Fruit fly (Drosophila melanogaster): ENCODE data around the gene NP15.6.

The NP15.6 gene

DNA sequence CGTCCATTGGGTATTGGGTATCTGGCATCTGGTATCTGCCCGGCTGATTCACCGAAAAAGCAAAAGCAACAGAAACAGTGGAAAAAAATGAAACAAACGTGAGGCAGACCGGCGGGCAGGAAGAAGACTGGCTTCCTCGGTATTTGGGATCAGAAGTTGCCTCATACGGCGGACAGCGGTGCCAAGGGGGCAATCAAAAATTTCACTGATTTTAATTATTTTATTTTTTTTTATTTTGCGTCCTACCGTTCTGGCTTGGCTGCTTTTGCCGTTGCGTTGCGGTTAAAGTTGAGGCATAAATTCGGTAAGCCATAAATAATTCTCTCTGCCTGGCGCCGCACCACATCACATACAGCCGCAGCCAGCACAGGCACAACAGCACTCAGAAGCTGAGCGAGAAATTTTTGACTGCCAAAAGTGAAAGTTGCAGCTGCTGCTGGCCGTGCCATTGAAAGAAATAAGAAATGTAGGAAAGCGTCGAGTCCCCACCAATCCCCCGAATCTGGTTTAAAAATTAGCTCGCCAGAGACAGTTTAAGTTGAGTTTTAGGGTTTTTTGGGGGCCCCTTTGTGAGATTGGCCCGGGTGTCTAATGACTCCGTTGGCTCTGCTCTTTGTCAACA is 9.5 kb downstream of the NP15.6 start:
- TF ChIP-seq gce (GFP tag; IDR thresholded peaks at IDR 0.05) (0 out of 3 replicates have a peak, but pooled peaks have one; percentile 11), Blimp-1 (GFP tag; optimal IDR thresholded peaks at IDR 0.05) (peak; percentile 96), ap (GFP tag; IDR thresholded peaks at IDR 0.05) (no peak)

DNA sequence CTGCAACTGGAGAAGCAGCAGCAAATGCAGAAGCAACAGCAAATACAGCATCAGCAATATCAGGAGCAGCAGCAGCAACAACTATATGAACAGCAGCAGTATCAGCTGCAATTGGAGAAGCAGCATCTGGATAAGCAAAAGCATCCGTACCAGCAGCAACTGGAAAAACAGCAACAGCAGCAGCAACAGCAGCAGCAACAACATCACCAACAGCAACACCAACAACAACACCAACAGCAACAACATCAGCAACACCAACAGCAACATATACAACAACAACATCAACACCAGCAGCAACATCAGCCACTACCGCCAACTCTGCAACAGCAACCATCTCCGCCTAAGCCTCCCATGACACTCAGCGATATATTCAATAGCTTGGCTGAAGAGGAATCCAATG is 13.5 kb downstream of the NP15.6 start:
- TF ChIP-seq Hey (tag; optimal IDR thresholded peaks at IDR 0.05) (no peak), Poxn (GFP tag; IDR thresholded peaks at IDR 0.05) (no peak), Trl (optimal IDR thresholded peaks at IDR 0.05) (no peak), Trl (GFP tag; optimal IDR thresholded peaks at IDR 0.05) (no peak), sima (GFP tag; optimal IDR thresholded peaks at IDR 0.05) (no peak), Sry-β (GFP tag; optimal IDR thresholded peaks at IDR 0.05) (no peak), grau (tag; optimal IDR thresholded peaks at IDR 0.05) (no peak), CrebB (tag; optimal IDR thresholded peaks at IDR 0.05) (no peak), HLH54F (GFP tag; optimal IDR thresholded peaks at IDR 0.05) (no peak), Med (GFP tag) (no peak)

DNA sequence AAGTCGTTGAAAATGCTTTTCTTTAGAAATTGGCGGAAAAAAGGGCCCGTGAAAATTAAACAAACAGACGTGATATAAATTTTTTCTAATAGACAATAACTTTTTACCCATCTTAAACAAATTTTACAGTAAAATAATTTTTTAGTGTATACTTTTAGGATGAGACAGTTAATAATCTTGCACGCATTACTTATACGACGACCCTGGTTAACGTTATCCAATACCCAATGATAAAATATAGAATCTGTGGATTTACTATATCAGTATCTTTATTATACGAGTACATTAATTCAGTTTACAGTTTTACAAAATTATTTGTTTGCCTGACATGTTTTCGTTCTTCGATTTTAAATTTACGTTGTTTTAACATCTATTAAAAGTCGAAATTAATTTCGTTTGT is 17.5 kb downstream of the NP15.6 start:
- no peak for TF ChIP-seq CG11504 (tag; optimal IDR thresholded peaks at IDR 0.05)
- peak; percentile 76 for TF ChIP-seq CG7928 (GFP tag; optimal IDR thresholded peaks at IDR 0.05)
- TF ChIP-seq B-H1 (GFP tag; IDR thresholded peaks at IDR 0.05), result no peak
- TF ChIP-seq D (optimal IDR thresholded peaks at IDR 0.05), result no peak
- TF ChIP-seq D (GFP tag; optimal IDR thresholded peaks at IDR 0.05), result no peak
- TF ChIP-seq stwl (tag; optimal IDR thresholded peaks at IDR 0.05), result peak; percentile 72
- no peak for TF ChIP-seq ftz-f1 (GFP tag; optimal IDR thresholded peaks at IDR 0.05)
- TF ChIP-seq Pdp1 (GFP tag; optimal IDR thresholded peaks at IDR 0.05), result peak in 1 of 2 experiments; percentile 84
- TF ChIP-seq CG9437 (GFP tag; optimal IDR thresholded peaks at IDR 0.05), result peak; percentile 96
- peak; percentile 80 for TF ChIP-seq CG3281 (GFP tag; optimal IDR thresholded peaks at IDR 0.05)
- no peak for TF ChIP-seq pb (GFP tag; optimal IDR thresholded peaks at IDR 0.05)
- peak; percentile 41 for TF ChIP-seq CTCF (GFP tag; optimal IDR thresholded peaks at IDR 0.05)
- TF ChIP-seq amos (GFP tag; IDR thresholded peaks at IDR 0.05; ENCODE audit: partially characterized antibody), result peak; percentile 26; the same call in 1 of the 2 replicates

DNA sequence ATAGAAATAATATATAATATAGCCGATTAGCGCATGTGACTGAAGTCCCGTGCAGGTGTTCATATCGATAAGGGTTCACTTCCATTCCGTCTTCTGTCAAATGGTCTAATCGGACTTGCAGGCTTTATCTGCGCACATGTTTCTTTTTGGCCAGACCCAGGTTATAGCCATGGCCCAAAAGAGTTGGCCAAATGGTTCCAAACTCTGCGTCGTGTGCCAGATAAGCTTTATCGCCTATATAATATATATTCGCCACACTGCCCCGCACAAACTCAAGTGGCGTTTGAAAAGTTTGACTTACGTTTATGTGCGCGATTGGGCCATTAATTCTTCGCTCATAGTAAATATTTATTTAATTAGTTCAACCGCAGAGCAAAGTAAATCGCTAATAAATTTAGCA is 24.1 kb downstream of the NP15.6 start:
- peak; percentile 19 for TF ChIP-seq mirr (GFP tag; optimal IDR thresholded peaks at IDR 0.05)
- TF ChIP-seq CG12942 (GFP tag; optimal IDR thresholded peaks at IDR 0.05), result no peak
- TF ChIP-seq eve (GFP tag; optimal IDR thresholded peaks at IDR 0.05), result no peak
- TF ChIP-seq CG10959 (GFP tag; IDR thresholded peaks at IDR 0.05), result no peak
- TF ChIP-seq Sry-δ (GFP tag; optimal IDR thresholded peaks at IDR 0.05), result no peak
- peak; percentile 94 for TF ChIP-seq cwo (GFP tag; optimal IDR thresholded peaks at IDR 0.05)
- TF ChIP-seq az2 (GFP tag; optimal IDR thresholded peaks at IDR 0.05), result no peak
- TF ChIP-seq Med (GFP tag), result peak; percentile 12
- TF ChIP-seq Dip3 (GFP tag; optimal IDR thresholded peaks at IDR 0.05), result no peak
- no peak for TF ChIP-seq CkIIα-i1 (GFP tag; IDR thresholded peaks at IDR 0.05)
- peak; percentile 93 for TF ChIP-seq exex (tag; optimal IDR thresholded peaks at IDR 0.05)
- TF ChIP-seq Scr (GFP tag; IDR thresholded peaks at IDR 0.05; ENCODE audit: partially characterized antibody), result no peak
- no peak for TF ChIP-seq CG10267 (tag; optimal IDR thresholded peaks at IDR 0.05)
- TF ChIP-seq CG11504 (tag; optimal IDR thresholded peaks at IDR 0.05), result no peak
- TF ChIP-seq Asciz (GFP tag; optimal IDR thresholded peaks at IDR 0.05), result no peak
- no peak for TF ChIP-seq CG2202 (tag; optimal IDR thresholded peaks at IDR 0.05)
- no peak for TF ChIP-seq HLHmδ (GFP tag; optimal IDR thresholded peaks at IDR 0.05)
- TF ChIP-seq klu (GFP tag; IDR thresholded peaks at IDR 0.05), result no peak
- TF ChIP-seq gce (GFP tag; IDR thresholded peaks at IDR 0.05), result no peak

Measured in whole organism, embryonic.